Worm (Caenorhabditis elegans) whole organism, young adult: Measurements from ENCODE around the gene cnp-2.
A peak's percentile ranks its signal among the peaks of the same experiment; 100 is the strongest.

ENCODE experiments used
- B0019.2 ChIP-seq: fragments of 200-800 bp; sonication (Bioruptor generic); conservative IDR thresholded peaks from 2 replicates; pipeline ENCODE4 v1.3.6; 2022; ENCODE audit warnings: missing genetic modification reagents, missing genetic modification characterization, missing compliant biosample characterization
- B0261.1 ChIP-seq: sonication (generic microtip); optimal IDR thresholded peaks from 2 replicates; lab custom pipeline; 2016; ENCODE audit warnings: mild to moderate bottlenecking, missing genetic modification characterization, moderate library complexity, missing compliant biosample characterization
- C06A6.2 ChIP-seq: fragments of 200-800 bp; sonication (Bioruptor generic); conservative IDR thresholded peaks from 2 replicates; pipeline ENCODE4 v1.3.6; 2022; ENCODE audit warnings: missing genetic modification characterization, missing compliant biosample characterization
- F39B2.1 ChIP-seq: fragments of 200-800 bp; sonication (Bioruptor generic); IDR thresholded peaks from 2 replicates; pipeline ENCODE4 v1.3.6; 2022; ENCODE audit warnings: missing genetic modification reagents, missing genetic modification characterization, missing compliant biosample characterization
- F49E8.2 ChIP-seq: sonication (generic microtip); optimal IDR thresholded peaks from 3 replicates; lab custom pipeline; 2017; ENCODE audit warnings: missing genetic modification characterization, mild to moderate bottlenecking, missing compliant biosample characterization, antibody characterized with exemption, moderate library complexity; ENCODE audit not compliant: insufficient read depth
- K12H6.12 ChIP-seq: fragments of 200-800 bp; sonication (Bioruptor generic); optimal IDR thresholded peaks from 2 replicates; lab custom pipeline; 2018; ENCODE audit warnings: mild to moderate bottlenecking, missing genetic modification characterization, missing compliant biosample characterization
- Y53G8AR.9 ChIP-seq: fragments of 200-800 bp; sonication (Bioruptor generic); conservative IDR thresholded peaks from 2 replicates; pipeline ENCODE4 v1.3.6; 2022; ENCODE audit warnings: missing genetic modification reagents, missing genetic modification characterization, missing compliant biosample characterization
- ZK185.1 ChIP-seq: sonication (generic microtip); optimal IDR thresholded peaks from 2 replicates; lab custom pipeline; 2016; ENCODE audit warnings: mild to moderate bottlenecking, missing genetic modification characterization, missing compliant biosample characterization; ENCODE audit not compliant: poor library complexity, severe bottlenecking
- aptf-3 ChIP-seq: fragments of 200-800 bp; sonication (Bioruptor generic); IDR thresholded peaks from 2 replicates; pipeline ENCODE4 v1.3.6; 2022; ENCODE audit warnings: missing genetic modification characterization, missing compliant biosample characterization
- athp-1 ChIP-seq: sonication (generic microtip); optimal IDR thresholded peaks from 2 replicates; lab custom pipeline; 2017; ENCODE audit warnings: mild to moderate bottlenecking, missing genetic modification characterization, missing compliant biosample characterization
- attf-5 ChIP-seq: fragments of 200-800 bp; sonication (Bioruptor generic); optimal IDR thresholded peaks from 2 replicates; lab custom pipeline; 2018; ENCODE audit warnings: mild to moderate bottlenecking, missing genetic modification characterization, missing compliant biosample characterization
- attf-6 ChIP-seq: fragments of 200-800 bp; sonication (Bioruptor generic); IDR thresholded peaks from 2 replicates; pipeline ENCODE4 v1.3.6; 2022; ENCODE audit warnings: missing genetic modification reagents, missing genetic modification characterization, missing compliant biosample characterization
- ccch-3 ChIP-seq: fragments of 200-800 bp; sonication (Bioruptor generic); optimal IDR thresholded peaks from 2 replicates; lab custom pipeline; 2018; ENCODE audit warnings: mild to moderate bottlenecking, missing genetic modification characterization, missing compliant biosample characterization
- cebp-1 ChIP-seq, 2 experiments: fragments of 200-800 bp in 1 of 2; sonication (Bioruptor generic) in 1 of 2; sonication (generic microtip) in 1 of 2; IDR thresholded peaks in 1 of 2; optimal IDR thresholded peaks in 1 of 2; 2 replicates each; pipeline versions ENCODE4 v1.3.6 to Lab custom; 2017 to 2022; ENCODE audit warnings: missing compliant biosample characterization in 2 of 2, missing genetic modification characterization in 2 of 2, mild to moderate bottlenecking in 1 of 2, missing genetic modification reagents in 1 of 2, moderate library complexity in 1 of 2
- cebp-2 ChIP-seq: fragments of 200-800 bp; sonication (Bioruptor generic); IDR thresholded peaks from 2 replicates; pipeline ENCODE4 v1.3.6; 2022; ENCODE audit warnings: missing genetic modification characterization, missing compliant biosample characterization
- ceh-100 ChIP-seq: fragments of 200-800 bp; sonication (Bioruptor generic); IDR thresholded peaks from 2 replicates; pipeline ENCODE4 v1.3.6; 2022; ENCODE audit warnings: missing genetic modification reagents, missing genetic modification characterization, missing compliant biosample characterization
- ceh-58 ChIP-seq: fragments of 200-800 bp; sonication (Bioruptor generic); IDR thresholded peaks from 2 replicates; pipeline ENCODE4 v1.3.6; 2022; ENCODE audit warnings: missing genetic modification characterization, missing compliant biosample characterization
- egl-44 ChIP-seq: fragments of 200-800 bp; sonication (Bioruptor generic); IDR thresholded peaks from 2 replicates; pipeline ENCODE4 v1.3.6; 2022; ENCODE audit warnings: missing genetic modification reagents, missing genetic modification characterization, missing compliant biosample characterization
- egrh-3 ChIP-seq: fragments of 200-800 bp; sonication (Bioruptor generic); IDR thresholded peaks from 2 replicates; pipeline ENCODE4 v1.3.6; 2022; ENCODE audit warnings: missing genetic modification reagents, missing genetic modification characterization, missing compliant biosample characterization
- ekl-4 ChIP-seq: fragments of 200-800 bp; sonication (Bioruptor generic); IDR thresholded peaks from 2 replicates; pipeline ENCODE4 v1.3.6; 2022; ENCODE audit warnings: missing genetic modification reagents, missing genetic modification characterization, missing compliant biosample characterization
- fkh-3 ChIP-seq: sonication (generic microtip); optimal IDR thresholded peaks from 2 replicates; lab custom pipeline; 2016; ENCODE audit warnings: mild to moderate bottlenecking, missing genetic modification characterization, missing compliant biosample characterization
- hlh-26 ChIP-seq: fragments of 200-800 bp; sonication (Bioruptor generic); conservative IDR thresholded peaks from 2 replicates; pipeline ENCODE4 v1.3.6; 2022; ENCODE audit warnings: missing genetic modification reagents, missing genetic modification characterization, missing compliant biosample characterization
- hmg-1.2 ChIP-seq: fragments of 200-800 bp; sonication (Bioruptor generic); IDR thresholded peaks from 2 replicates; pipeline ENCODE4 v1.3.6; 2022; ENCODE audit warnings: missing genetic modification reagents, missing genetic modification characterization, missing compliant biosample characterization
- hmg-20 ChIP-seq: fragments of 200-800 bp; sonication (Bioruptor generic); IDR thresholded peaks from 2 replicates; pipeline ENCODE4 v1.3.6; 2022; ENCODE audit warnings: missing genetic modification reagents, missing genetic modification characterization, missing compliant biosample characterization
- lin-40 ChIP-seq: sonication (generic microtip); optimal IDR thresholded peaks from 2 replicates; lab custom pipeline; 2016; ENCODE audit warnings: missing genetic modification characterization, mild to moderate bottlenecking, missing compliant biosample characterization, missing genotype, missing genetic modification reagents
- lsl-1 ChIP-seq: fragments of 200-800 bp; sonication (Bioruptor generic); optimal IDR thresholded peaks from 2 replicates; lab custom pipeline; 2018; ENCODE audit warnings: mild to moderate bottlenecking, missing genetic modification characterization, moderate library complexity, missing compliant biosample characterization
- lsy-27 ChIP-seq: sonication (generic microtip); optimal IDR thresholded peaks from 2 replicates; lab custom pipeline; 2017; ENCODE audit warnings: missing genetic modification characterization, mild to moderate bottlenecking, missing compliant biosample characterization, antibody characterized with exemption, missing genotype, borderline replicate concordance; ENCODE audit not compliant: insufficient read depth
- madf-10 ChIP-seq: sonication (generic microtip); optimal IDR thresholded peaks from 2 replicates; lab custom pipeline; 2016; ENCODE audit warnings: mild to moderate bottlenecking, missing genetic modification characterization, missing compliant biosample characterization
- mes-4 ChIP-seq: sonication (generic microtip); optimal IDR thresholded peaks from 2 replicates; lab custom pipeline; 2016; ENCODE audit warnings: missing genotype, missing genetic modification characterization, missing compliant biosample characterization
- mxl-1 ChIP-seq: sonication (generic microtip); optimal IDR thresholded peaks from 2 replicates; lab custom pipeline; 2016; ENCODE audit warnings: missing genetic modification characterization, missing compliant biosample characterization
- nhr-179 ChIP-seq: sonication (generic microtip); optimal IDR thresholded peaks from 2 replicates; lab custom pipeline; 2016; ENCODE audit warnings: mild to moderate bottlenecking, missing genetic modification characterization, missing compliant biosample characterization
- nhr-90 ChIP-seq: sonication (generic microtip); optimal IDR thresholded peaks from 2 replicates; lab custom pipeline; 2016; ENCODE audit warnings: missing genotype, mild to moderate bottlenecking, missing genetic modification characterization, missing compliant biosample characterization
- pbrm-1 ChIP-seq: fragments of 200-800 bp; sonication (Bioruptor generic); IDR thresholded peaks from 2 replicates; pipeline ENCODE4 v1.3.6; 2022; ENCODE audit warnings: missing genetic modification reagents, missing genetic modification characterization, missing compliant biosample characterization
- pha-4 ChIP-seq: fragments of 150-350 bp; sonication (generic microtip); optimal IDR thresholded peaks from 2 replicates; lab custom pipeline; 2014; ENCODE audit warnings: missing biosample characterization, missing genetic modification reagents, missing genetic modification characterization
- snpc-3.4 ChIP-seq: sonication (generic microtip); optimal IDR thresholded peaks from 2 replicates; lab custom pipeline; 2017; ENCODE audit warnings: missing genetic modification characterization, mild to moderate bottlenecking, missing compliant biosample characterization, antibody characterized with exemption, moderate library complexity, missing genotype, missing genetic modification reagents
- snpc-4 ChIP-seq, 5 experiments: fragments of 150-350 bp in 1 of 5; sonication (generic microtip) in 4 of 5; optimal IDR thresholded peaks; 2 replicates each; lab custom pipeline; 2014 to 2018; ENCODE audit warnings: missing genetic modification characterization in 5 of 5, missing biosample characterization in 3 of 5, antibody characterized with exemption in 2 of 5, mild to moderate bottlenecking in 2 of 5, missing compliant biosample characterization in 2 of 5, missing genotype in 2 of 5, moderate library complexity in 2 of 5, missing genetic modification reagents in 1 of 5
- somi-1 ChIP-seq: fragments of 200-800 bp; sonication (Bioruptor generic); optimal IDR thresholded peaks from 2 replicates; lab custom pipeline; 2018; ENCODE audit warnings: mild to moderate bottlenecking, missing genetic modification characterization, missing compliant biosample characterization
- tbx-9 ChIP-seq: sonication (generic microtip); optimal IDR thresholded peaks from 2 replicates; lab custom pipeline; 2016; ENCODE audit warnings: borderline replicate concordance, missing genetic modification characterization, inconsistent platforms, missing compliant biosample characterization
- zim-3 ChIP-seq: sonication (generic microtip); optimal IDR thresholded peaks from 2 replicates; lab custom pipeline; 2017; ENCODE audit warnings: mild to moderate bottlenecking, missing genetic modification characterization, moderate library complexity, missing compliant biosample characterization
- ztf-28 ChIP-seq: fragments of 200-800 bp; sonication (Bioruptor generic); IDR thresholded peaks from 2 replicates; pipeline ENCODE4 v1.3.6; 2022; ENCODE audit warnings: missing genetic modification reagents, missing genetic modification characterization, missing compliant biosample characterization

cnp-2 gene

DNA sequence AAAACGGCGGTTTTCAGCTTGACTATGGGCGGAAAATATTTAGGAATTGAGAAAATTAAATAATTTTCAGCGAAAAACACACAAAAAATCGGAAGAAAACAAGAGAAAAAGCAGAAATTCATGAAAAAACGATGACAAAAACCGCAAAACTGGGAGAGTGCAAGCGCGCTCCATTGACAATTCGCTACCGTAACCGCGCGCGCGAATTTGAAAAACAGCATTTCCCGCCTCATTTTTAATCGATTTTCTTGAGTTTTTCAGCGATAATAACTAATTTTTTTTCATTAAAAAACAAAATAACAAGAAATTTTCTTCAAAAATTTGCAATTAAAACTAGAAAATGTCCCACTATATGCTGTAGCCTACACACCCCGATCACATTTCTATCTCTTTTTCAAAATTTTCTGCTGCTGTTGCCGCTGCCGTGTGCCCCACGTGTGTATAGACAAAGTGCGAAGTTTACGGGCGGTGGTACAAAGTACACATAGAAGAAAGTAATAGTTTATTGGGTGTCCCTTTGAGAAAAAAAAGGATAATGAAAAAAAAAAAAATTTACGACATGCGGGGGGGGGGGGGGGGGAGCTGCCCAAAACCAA lies 39.4 kb downstream of the cnp-2 start (continued):
- TF ChIP-seq mes-4 (tag; lab: Kevin White, UChicago) (no peak), ekl-4 (GFP tag; lab: Robert Waterston, UW) (peak; percentile 77), lsy-27 (no peak), F39B2.1 (GFP tag; lab: Robert Waterston, UW) (no peak), pbrm-1 (GFP tag; lab: Robert Waterston, UW) (peak; percentile 44), aptf-3 (GFP tag; lab: Robert Waterston, UW) (no peak), K12H6.12 (no peak), attf-6 (GFP tag; lab: Robert Waterston, UW) (no peak), ZK185.1 (tag; lab: Kevin White, UChicago) (no peak), ztf-28 (GFP tag; lab: Robert Waterston, UW) (peak; percentile 79; the same call in 1 of the 2 replicates), C06A6.2 (GFP tag; lab: Robert Waterston, UW) (no peak), attf-5 (GFP tag; lab: Kevin White, UChicago) (peak; percentile 14), B0261.1 (no peak), zim-3 (no peak), mxl-1 (no peak), cebp-1 (GFP tag; IDR thresholded peaks at IDR 0.05; lab: Robert Waterston, UW) (no peak), cebp-1 (tag; optimal IDR thresholded peaks at IDR 0.05; lab: Kevin White, UChicago) (peak; percentile 36), B0019.2 (GFP tag; lab: Robert Waterston, UW) (peak; percentile 52), ceh-100 (GFP tag; lab: Robert Waterston, UW) (no peak), Y53G8AR.9 (GFP tag; lab: Robert Waterston, UW) (no peak), nhr-90 (no peak), fkh-3 (no peak), cebp-2 (no peak), somi-1 (no peak), tbx-9 (tag; lab: Kevin White, UChicago) (no peak), egl-44 (no peak), ceh-58 (no peak), egrh-3 (GFP tag; lab: Robert Waterston, UW) (no peak), snpc-4 (GFP tag; optimal IDR thresholded peaks at IDR 0.05; lab: Kevin White, UChicago) (no peak), snpc-4 (tag; optimal IDR thresholded peaks at IDR 0.05; lab: Kevin White, UChicago) (peak in 2 of 4 experiments; percentile 32 to 47), hmg-20 (GFP tag; lab: Robert Waterston, UW) (no peak)

DNA sequence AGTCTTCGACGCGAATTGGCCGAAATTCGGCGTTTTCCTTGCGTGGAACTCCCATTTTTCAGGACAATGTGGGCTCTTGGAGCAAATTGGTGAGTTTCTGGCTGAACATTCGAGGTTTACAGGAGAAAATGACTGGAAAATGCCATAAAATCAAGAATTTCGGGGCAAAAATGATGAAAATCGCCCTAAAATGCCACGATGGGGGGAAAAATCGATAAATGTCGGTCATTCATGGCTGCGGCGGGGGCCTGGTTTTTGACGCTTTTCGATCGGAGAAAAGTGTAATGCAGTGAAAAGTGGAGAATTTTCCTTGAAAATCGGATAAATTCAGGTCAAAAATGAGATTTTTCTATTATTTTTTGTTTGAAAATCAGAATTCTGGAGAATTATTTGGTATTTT lies 44.6 kb downstream of the cnp-2 start, which contains the start of the genes Y46G5A.18 and Y46G5A.47:
Gene Y46G5A.18, minus strand, starts transcription at position 101 of the 400 bp plus-strand sequence.
Gene Y46G5A.47, minus strand, starts transcription at position 146 of the 400 bp plus-strand sequence.
- TF ChIP-seq lin-40 (no peak), F49E8.2 (tag; lab: Kevin White, UChicago) (no peak), hmg-1.2 (GFP tag; lab: Robert Waterston, UW) (no peak), snpc-3.4 (tag; lab: Kevin White, UChicago) (no peak), pha-4 (tag; lab: Kevin White, UChicago) (no peak), athp-1 (no peak), lsl-1 (GFP tag; lab: Kevin White, UChicago) (no peak), fkh-3 (no peak), madf-10 (tag; lab: Kevin White, UChicago) (no peak), Y53G8AR.9 (GFP tag; lab: Robert Waterston, UW) (no peak), ccch-3 (no peak), hlh-26 (GFP tag; lab: Robert Waterston, UW) (no peak), nhr-179 (tag; lab: Kevin White, UChicago) (no peak)
